Fruit fly (Drosophila melanogaster): ENCODE data around the gene chm.

Gene chm

dm6 chr2L:7377402-7377801, 34.8 kb upstream of the chm start, which contains the start of gene ninaC:
Gene ninaC (plus strand): TSS chr2L:7377702.
- TF ChIP-seq Hr83 (GFP tag; optimal IDR thresholded peaks at IDR 0.05; ENCODE audit: poor library complexity, severe bottlenecking) (no peak), usp (GFP tag; optimal IDR thresholded peaks at IDR 0.05) (no peak), woc (GFP tag; optimal IDR thresholded peaks at IDR 0.05) (no peak), fru (GFP tag; optimal IDR thresholded peaks at IDR 0.05) (no peak), lola (GFP tag; optimal IDR thresholded peaks at IDR 0.05) (no peak), Rel (GFP tag; optimal IDR thresholded peaks at IDR 0.05) (no peak), Rel (tag; optimal IDR thresholded peaks at IDR 0.05) (no peak), brk (GFP tag; optimal IDR thresholded peaks at IDR 0.05) (no peak), Mio (GFP tag; optimal IDR thresholded peaks at IDR 0.05) (no peak), pan (optimal IDR thresholded peaks at IDR 0.05) (no peak), psq (GFP tag; optimal IDR thresholded peaks at IDR 0.05) (no peak), Dif (GFP tag; optimal IDR thresholded peaks at IDR 0.05; ENCODE audit: partially characterized antibody) (no peak), rgr (GFP tag; optimal IDR thresholded peaks at IDR 0.05) (no peak), sv (GFP tag; optimal IDR thresholded peaks at IDR 0.05) (no peak), GATAd (GFP tag; optimal IDR thresholded peaks at IDR 0.05) (no peak), Dfd (GFP tag; optimal IDR thresholded peaks at IDR 0.05) (no peak)

DNA sequence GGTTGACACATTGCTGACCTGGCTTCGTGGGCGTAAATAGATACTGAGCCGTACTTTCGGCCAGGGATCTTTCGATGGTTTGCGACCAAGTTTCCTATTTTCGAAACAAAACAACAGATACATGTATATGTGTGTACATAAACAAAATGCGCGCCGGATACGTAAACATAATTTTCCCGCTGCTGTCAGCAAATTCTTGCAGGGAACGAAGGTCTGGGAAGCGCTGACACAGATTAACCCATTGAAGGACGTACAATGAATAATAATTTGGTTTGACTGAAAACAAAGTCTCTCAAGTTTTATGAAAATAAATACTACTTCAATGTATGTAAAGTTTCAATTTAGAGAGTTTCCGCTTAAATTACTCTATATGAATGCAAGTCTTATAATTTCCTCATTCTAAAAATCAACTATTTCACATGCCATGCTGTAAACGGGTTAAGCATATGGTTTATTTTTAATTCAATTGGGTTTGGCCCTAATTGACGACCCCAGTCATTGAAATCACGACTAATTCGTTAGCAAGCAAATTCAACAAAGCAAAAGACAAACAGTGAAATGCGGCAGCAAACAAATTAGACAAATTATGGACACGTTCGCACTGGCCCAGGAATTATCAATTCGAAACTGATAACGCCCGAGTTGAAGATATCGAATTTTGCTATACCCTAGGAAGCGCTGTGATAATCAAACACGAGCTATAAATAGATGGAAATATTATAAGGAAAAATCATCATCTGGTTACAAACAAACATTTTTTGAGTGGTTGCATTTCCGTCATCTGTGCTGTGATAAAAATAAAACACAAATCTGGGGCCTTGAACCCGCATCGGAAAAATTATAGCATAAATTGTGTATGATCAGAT, 25.4 kb upstream of the chm start:
- TF ChIP-seq lola (GFP tag; optimal IDR thresholded peaks at IDR 0.05), result no peak
- TF ChIP-seq HLH106 (tag; optimal IDR thresholded peaks at IDR 0.05), result no peak
- no peak for TF ChIP-seq Sp1 (GFP tag; optimal IDR thresholded peaks at IDR 0.05)
- TF ChIP-seq psq (GFP tag; optimal IDR thresholded peaks at IDR 0.05), result no peak
- no peak for TF ChIP-seq Dfd (GFP tag; optimal IDR thresholded peaks at IDR 0.05)
- no peak for TF ChIP-seq jim (GFP tag; optimal IDR thresholded peaks at IDR 0.05)
- no peak for TF ChIP-seq dsf (GFP tag; optimal IDR thresholded peaks at IDR 0.05; ENCODE audit: borderline replicate concordance)
- TF ChIP-seq br (GFP tag; optimal IDR thresholded peaks at IDR 0.05), result no peak
- TF ChIP-seq pan (optimal IDR thresholded peaks at IDR 0.05), result no peak
- TF ChIP-seq woc (GFP tag; optimal IDR thresholded peaks at IDR 0.05), result no peak
- TF ChIP-seq tai (GFP tag; optimal IDR thresholded peaks at IDR 0.05), result no peak
- TF ChIP-seq usp (GFP tag; optimal IDR thresholded peaks at IDR 0.05), result no peak
- TF ChIP-seq Hnf4 (GFP tag; optimal IDR thresholded peaks at IDR 0.05), result no peak

- no peak for TF ChIP-seq dl (GFP tag; optimal IDR thresholded peaks at IDR 0.05; ENCODE audit: insufficient read depth in 1 of 2, partially characterized antibody in 2 of 2)
- no peak for TF ChIP-seq Vsx2 (GFP tag; optimal IDR thresholded peaks at IDR 0.05; ENCODE audit: partially characterized antibody)
- TF ChIP-seq h (GFP tag; optimal IDR thresholded peaks at IDR 0.05), result peak; percentile 1
- TF ChIP-seq OdsH (GFP tag; optimal IDR thresholded peaks at IDR 0.05), result no peak
- peak; percentile 19 for TF ChIP-seq HLH106 (tag; optimal IDR thresholded peaks at IDR 0.05)
- TF ChIP-seq pan (optimal IDR thresholded peaks at IDR 0.05), result no peak
- no peak for TF ChIP-seq N (GFP tag; optimal IDR thresholded peaks at IDR 0.05)
- TF ChIP-seq CG9705 (GFP tag; optimal IDR thresholded peaks at IDR 0.05), result no peak
- TF ChIP-seq foxo (GFP tag; optimal IDR thresholded peaks at IDR 0.05), result peak in 1 of 2 experiments; percentile 13
- TF ChIP-seq CG32264 (GFP tag; optimal IDR thresholded peaks at IDR 0.05), result no peak
- no peak for TF ChIP-seq jim (GFP tag; optimal IDR thresholded peaks at IDR 0.05)
- TF ChIP-seq Myc (optimal IDR thresholded peaks at IDR 0.05), result peak; percentile 92
- TF ChIP-seq brk (GFP tag; optimal IDR thresholded peaks at IDR 0.05), result no peak
- TF ChIP-seq Dif (GFP tag; optimal IDR thresholded peaks at IDR 0.05; ENCODE audit: partially characterized antibody), result peak; percentile 10
- no peak for TF ChIP-seq Jra (GFP tag; optimal IDR thresholded peaks at IDR 0.05)
- peak; percentile 14 for TF ChIP-seq Hnf4 (GFP tag; optimal IDR thresholded peaks at IDR 0.05)
- no peak for TF ChIP-seq tai (GFP tag; optimal IDR thresholded peaks at IDR 0.05)
Measured at dm6 chr2L:7387813-7388558, 24.2 kb upstream of the chm start, which contains the start of the genes CG5149 and gudu. Gene CG5149 (minus strand): TSS chr2L:7388253. Gene gudu (plus strand): TSS chr2L:7388508.

Measured in whole organism, wandering third instar larva.